Fruit fly (Drosophila melanogaster): Measurements from ENCODE around the gene CG31717.

CG31717 gene

dm6 chr2L:10268688-10269087, 18.2 kb downstream of the CG31717 start, which contains the start of gene CG4957:
Gene CG4957 (plus strand): TSS chr2L:10268872.
- no peak for TF ChIP-seq ttk (optimal IDR thresholded peaks at IDR 0.05)
- TF ChIP-seq insv (optimal IDR thresholded peaks at IDR 0.05) = no peak
- no peak for TF ChIP-seq Sin3A (optimal IDR thresholded peaks at IDR 0.05)
- TF ChIP-seq Myc (optimal IDR thresholded peaks at IDR 0.05) = no peak
- TF ChIP-seq psq (optimal IDR thresholded peaks at IDR 0.05) = no peak
- no peak for TF ChIP-seq h (optimal IDR thresholded peaks at IDR 0.05)

dm6 chr2L:10269854-10270253, 19.3 kb downstream of the CG31717 start, which contains the start of gene Mulk:
Gene Mulk (plus strand): TSS chr2L:10270051.
- no peak for TF ChIP-seq insv (optimal IDR thresholded peaks at IDR 0.05)
- no peak for TF ChIP-seq ttk (optimal IDR thresholded peaks at IDR 0.05)
- TF ChIP-seq psq (optimal IDR thresholded peaks at IDR 0.05) = no peak
- no peak for TF ChIP-seq Sin3A (optimal IDR thresholded peaks at IDR 0.05)
- no peak for TF ChIP-seq h (optimal IDR thresholded peaks at IDR 0.05)
- TF ChIP-seq Myc (optimal IDR thresholded peaks at IDR 0.05) = no peak

- TF ChIP-seq psq (optimal IDR thresholded peaks at IDR 0.05) (no peak), insv (optimal IDR thresholded peaks at IDR 0.05) (no peak), ttk (optimal IDR thresholded peaks at IDR 0.05) (no peak), h (optimal IDR thresholded peaks at IDR 0.05) (no peak), Sin3A (optimal IDR thresholded peaks at IDR 0.05) (no peak), Myc (optimal IDR thresholded peaks at IDR 0.05) (no peak)
Observed at dm6 chr2L:10272224-10272623, 21.7 kb downstream of the CG31717 start, which contains the start of gene trk. Gene trk (minus strand): TSS chr2L:10272324.

- TF ChIP-seq Sin3A (optimal IDR thresholded peaks at IDR 0.05) (no peak), h (optimal IDR thresholded peaks at IDR 0.05) (no peak), Myc (optimal IDR thresholded peaks at IDR 0.05) (no peak), insv (optimal IDR thresholded peaks at IDR 0.05) (no peak), ttk (optimal IDR thresholded peaks at IDR 0.05) (no peak), psq (optimal IDR thresholded peaks at IDR 0.05) (no peak)
Observed at dm6 chr2L:10276436-10276835, 25.9 kb downstream of the CG31717 start.

dm6 chr2L:10276846-10277245, 26.3 kb downstream of the CG31717 start:
- TF ChIP-seq Sin3A (optimal IDR thresholded peaks at IDR 0.05) = no peak
- no peak for TF ChIP-seq psq (optimal IDR thresholded peaks at IDR 0.05)
- no peak for TF ChIP-seq Myc (optimal IDR thresholded peaks at IDR 0.05)
- no peak for TF ChIP-seq h (optimal IDR thresholded peaks at IDR 0.05)
- no peak for TF ChIP-seq ttk (optimal IDR thresholded peaks at IDR 0.05)
- TF ChIP-seq insv (optimal IDR thresholded peaks at IDR 0.05) = no peak

- TF ChIP-seq h (optimal IDR thresholded peaks at IDR 0.05) (no peak), Sin3A (optimal IDR thresholded peaks at IDR 0.05) (no peak), Myc (optimal IDR thresholded peaks at IDR 0.05) (no peak), ttk (optimal IDR thresholded peaks at IDR 0.05) (no peak), psq (optimal IDR thresholded peaks at IDR 0.05) (no peak), insv (optimal IDR thresholded peaks at IDR 0.05) (no peak)
Observed at dm6 chr2L:10277362-10277761, 26.8 kb downstream of the CG31717 start.

- TF ChIP-seq h (optimal IDR thresholded peaks at IDR 0.05) (no peak), insv (optimal IDR thresholded peaks at IDR 0.05) (no peak), ttk (optimal IDR thresholded peaks at IDR 0.05) (no peak)
Observed at dm6 chr2L:10278658-10279057, 28.1 kb downstream of the CG31717 start, which contains the start of gene Utx. Gene Utx (minus strand): TSS chr2L:10278811.

dm6 chr2L:10280772-10281171, 30.2 kb downstream of the CG31717 start, which contains the start of gene CG34043:
Gene CG34043 (minus strand): TSS chr2L:10280872.
- no peak for TF ChIP-seq h (optimal IDR thresholded peaks at IDR 0.05)
- no peak for TF ChIP-seq ttk (optimal IDR thresholded peaks at IDR 0.05)
- no peak for TF ChIP-seq insv (optimal IDR thresholded peaks at IDR 0.05)
- TF ChIP-seq Sin3A (optimal IDR thresholded peaks at IDR 0.05) = no peak
- TF ChIP-seq psq (optimal IDR thresholded peaks at IDR 0.05) = no peak
- TF ChIP-seq Myc (optimal IDR thresholded peaks at IDR 0.05) = no peak

dm6 chr2L:10291276-10291675, 40.7 kb downstream of the CG31717 start:
- TF ChIP-seq psq (optimal IDR thresholded peaks at IDR 0.05) = no peak
- no peak for TF ChIP-seq Myc (optimal IDR thresholded peaks at IDR 0.05)
- TF ChIP-seq ttk (optimal IDR thresholded peaks at IDR 0.05) = no peak
- no peak for TF ChIP-seq Sin3A (optimal IDR thresholded peaks at IDR 0.05)
- TF ChIP-seq h (optimal IDR thresholded peaks at IDR 0.05) = no peak
- no peak for TF ChIP-seq insv (optimal IDR thresholded peaks at IDR 0.05)

- no peak for TF ChIP-seq insv (optimal IDR thresholded peaks at IDR 0.05)
- no peak for TF ChIP-seq ttk (optimal IDR thresholded peaks at IDR 0.05)
- TF ChIP-seq h (optimal IDR thresholded peaks at IDR 0.05) = no peak
- no peak for TF ChIP-seq psq (optimal IDR thresholded peaks at IDR 0.05)
- no peak for TF ChIP-seq Sin3A (optimal IDR thresholded peaks at IDR 0.05)
- no peak for TF ChIP-seq Myc (optimal IDR thresholded peaks at IDR 0.05)
Observed at dm6 chr2L:10292066-10292560, 41.6 kb downstream of the CG31717 start, which contains the start of gene Ufd4. Gene Ufd4 (minus strand): TSS chr2L:10292365.

- no peak for TF ChIP-seq h (optimal IDR thresholded peaks at IDR 0.05)
- no peak for TF ChIP-seq ttk (optimal IDR thresholded peaks at IDR 0.05)
- TF ChIP-seq insv (optimal IDR thresholded peaks at IDR 0.05) = no peak
- TF ChIP-seq Sin3A (optimal IDR thresholded peaks at IDR 0.05) = no peak
- TF ChIP-seq Myc (optimal IDR thresholded peaks at IDR 0.05) = no peak
Observed at dm6 chr2L:10294798-10295669, 44.5 kb downstream of the CG31717 start, which contains the start of gene Hand. Gene Hand (minus strand): TSS chr2L:10295385.

- TF ChIP-seq Myc (optimal IDR thresholded peaks at IDR 0.05) (no peak), Sin3A (optimal IDR thresholded peaks at IDR 0.05) (no peak), insv (optimal IDR thresholded peaks at IDR 0.05) (no peak), h (optimal IDR thresholded peaks at IDR 0.05) (no peak), psq (optimal IDR thresholded peaks at IDR 0.05) (no peak), ttk (optimal IDR thresholded peaks at IDR 0.05) (no peak)
Observed at dm6 chr2L:10298306-10298705, 47.8 kb downstream of the CG31717 start.
